Fruit fly (Drosophila melanogaster): Measurements from ENCODE around the gene CG3108.

CG3108 gene

dm6 chrX:5764001-5764892 is 17.2 kb downstream of the CG3108 start, which contains the start of the genes MAPk-Ak2 and CG42699 (continued):
- TF ChIP-seq Hr3 (GFP tag; optimal IDR thresholded peaks at IDR 0.05) (peak; percentile 28), kay (GFP tag; optimal IDR thresholded peaks at IDR 0.05) (peak; percentile 80), CG11456 (GFP tag; IDR thresholded peaks at IDR 0.05) (peak; percentile 70; the same call in 2 of the 3 replicates), scrt (GFP tag; optimal IDR thresholded peaks at IDR 0.05) (peak; percentile 69), CG2875 (GFP tag; optimal IDR thresholded peaks at IDR 0.05) (peak; percentile 88), slou (GFP tag; optimal IDR thresholded peaks at IDR 0.05) (peak; percentile 50), luna (GFP tag; optimal IDR thresholded peaks at IDR 0.05) (peak; percentile 67), mam (GFP tag; optimal IDR thresholded peaks at IDR 0.05) (peak; percentile 43), CG6654 (GFP tag; optimal IDR thresholded peaks at IDR 0.05) (no peak), Max (GFP tag; optimal IDR thresholded peaks at IDR 0.05) (peak; percentile 71), CG15514 (GFP tag; optimal IDR thresholded peaks at IDR 0.05) (peak; percentile 75), dati (GFP tag; IDR thresholded peaks at IDR 0.05) (no peak), CG14710 (tag; optimal IDR thresholded peaks at IDR 0.05) (peak; percentile 65), rib (GFP tag; IDR thresholded peaks at IDR 0.05) (0 out of 2 replicates have a peak, but pooled peaks have one; percentile 15), HLH3B (GFP tag; IDR thresholded peaks at IDR 0.05) (peak; percentile 70; the same call in 1 of the 2 replicates), dan (GFP tag; IDR thresholded peaks at IDR 0.05) (no peak), CG3163 (GFP tag; optimal IDR thresholded peaks at IDR 0.05) (peak; percentile 67), CG12071 (GFP tag; optimal IDR thresholded peaks at IDR 0.05) (peak; percentile 83), CG11695 (GFP tag; IDR thresholded peaks at IDR 0.05) (peak; percentile 73), CG9609 (GFP tag; optimal IDR thresholded peaks at IDR 0.05) (peak; percentile 58), ftz-f1 (GFP tag; optimal IDR thresholded peaks at IDR 0.05) (no peak), CG30431 (GFP tag; optimal IDR thresholded peaks at IDR 0.05) (no peak), NC2α (GFP tag; optimal IDR thresholded peaks at IDR 0.05) (peak; percentile 55), CG15696 (tag; optimal IDR thresholded peaks at IDR 0.05) (peak; percentile 89), CG8388 (GFP tag; optimal IDR thresholded peaks at IDR 0.05) (peak; percentile 27), Atf-2 (GFP tag; optimal IDR thresholded peaks at IDR 0.05) (peak; percentile 74), CG17912 (GFP tag; optimal IDR thresholded peaks at IDR 0.05) (peak; percentile 92), CG4424 (GFP tag; optimal IDR thresholded peaks at IDR 0.05) (peak; percentile 51), CG17359 (tag; optimal IDR thresholded peaks at IDR 0.05) (peak; percentile 85), CG5953 (GFP tag; IDR thresholded peaks at IDR 0.05) (peak; percentile 77), bcd (GFP tag; optimal IDR thresholded peaks at IDR 0.05) (peak; percentile 72), pfk (GFP tag; optimal IDR thresholded peaks at IDR 0.05) (peak; percentile 85), MBD-R2 (GFP tag; IDR thresholded peaks at IDR 0.05) (peak; percentile 34; the same call in 1 of the 2 replicates), ttk (GFP tag; IDR thresholded peaks at IDR 0.05) (no peak), CG42726 (GFP tag; IDR thresholded peaks at IDR 0.05; ENCODE audit: partially characterized antibody) (no peak), Meics (GFP tag; optimal IDR thresholded peaks at IDR 0.05) (peak; percentile 84), CG11093 (GFP tag; IDR thresholded peaks at IDR 0.05) (peak; percentile 19; the same call in 1 of the 3 replicates), CG3281 (GFP tag; optimal IDR thresholded peaks at IDR 0.05) (peak; percentile 76), gce (GFP tag; IDR thresholded peaks at IDR 0.05) (peak; percentile 80), CG32532 (GFP tag; IDR thresholded peaks at IDR 0.05) (peak; percentile 55), Abd-B (GFP tag; optimal IDR thresholded peaks at IDR 0.05) (peak; percentile 30), ssp (GFP tag; IDR thresholded peaks at IDR 0.05) (no peak; the same call in 1 of the 2 replicates), caup (GFP tag; optimal IDR thresholded peaks at IDR 0.05; ENCODE audit: severe bottlenecking) (peak; percentile 91), CG10979 (tag; optimal IDR thresholded peaks at IDR 0.05) (no peak), CG2129 (GFP tag; IDR thresholded peaks at IDR 0.05; ENCODE audit: partially characterized antibody) (peak; percentile 24; the same call in 1 of the 2 replicates), CG14860 (GFP tag; IDR thresholded peaks at IDR 0.05; ENCODE audit: partially characterized antibody) (peak; percentile 76), CG18599 (GFP tag; optimal IDR thresholded peaks at IDR 0.05) (peak; percentile 87), Gsc (GFP tag; IDR thresholded peaks at IDR 0.05) (no peak)

Measured in whole organism, embryonic.